Fruit fly (Drosophila melanogaster) S2 (cell line): ENCODE data around the gene BOD1.

Source experiments
- CG8478 ChIP-seq: fragments of >200 bp; optimal IDR thresholded peaks from 2 replicates; lab custom pipeline; 2018
- CTCF ChIP-seq, 2 experiments: fragments of >200 bp; optimal IDR thresholded peaks; 2 replicates each; lab custom pipeline; 2018

The BOD1 gene

DNA sequence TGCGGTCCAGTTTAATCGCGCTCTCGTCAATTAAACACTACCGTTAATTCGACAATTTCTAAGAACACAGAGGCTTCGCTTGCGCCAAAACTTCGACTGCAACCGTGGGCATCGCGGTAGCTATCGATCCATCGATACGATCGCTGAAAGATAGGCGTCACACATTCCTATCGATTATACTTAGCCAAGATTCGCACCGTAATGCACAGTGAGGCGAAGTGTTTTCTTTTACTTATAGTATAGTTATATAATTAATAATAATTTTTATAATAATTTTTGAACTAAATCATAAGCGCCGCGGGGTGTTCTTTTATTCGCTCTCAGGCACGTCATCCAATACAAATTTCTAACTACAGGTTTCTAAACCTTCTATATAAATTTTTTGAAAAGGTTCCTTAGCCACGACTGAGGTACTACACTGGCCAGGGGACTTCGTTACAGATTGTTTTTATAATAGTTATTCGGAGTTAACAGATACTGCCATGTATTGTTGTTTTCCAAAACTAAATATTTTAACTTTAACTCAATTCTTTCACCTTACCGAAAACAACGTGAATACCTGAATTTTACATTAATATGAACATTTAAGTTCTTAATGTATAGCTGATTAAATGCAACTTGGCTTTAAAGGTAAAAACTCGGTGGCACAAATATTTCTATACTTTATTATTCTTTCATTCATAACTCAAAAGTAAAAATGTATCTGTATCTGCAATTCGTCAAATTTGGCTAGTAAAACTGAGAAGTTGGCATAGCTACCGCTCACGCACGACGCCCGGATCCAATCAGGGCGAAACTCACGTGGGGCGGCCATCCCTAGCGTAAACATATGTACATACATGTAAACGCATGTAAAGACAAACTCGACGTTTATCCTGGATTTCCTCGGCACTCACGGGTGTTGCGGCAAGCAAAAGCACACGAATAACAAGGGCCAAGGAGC lies at the start of gene BOD1, which contains the start of gene NSD:
Gene BOD1 (plus strand): TSS at position 494 of the 943 bp plus-strand sequence.
Gene NSD (minus strand): TSS at position 102 of the 943 bp plus-strand sequence.
- TF ChIP-seq CTCF (optimal IDR thresholded peaks at IDR 0.05; lab: Kevin White, UChicago): no peak
- TF ChIP-seq CG8478 (lab: Kevin White, UChicago): no peak

DNA sequence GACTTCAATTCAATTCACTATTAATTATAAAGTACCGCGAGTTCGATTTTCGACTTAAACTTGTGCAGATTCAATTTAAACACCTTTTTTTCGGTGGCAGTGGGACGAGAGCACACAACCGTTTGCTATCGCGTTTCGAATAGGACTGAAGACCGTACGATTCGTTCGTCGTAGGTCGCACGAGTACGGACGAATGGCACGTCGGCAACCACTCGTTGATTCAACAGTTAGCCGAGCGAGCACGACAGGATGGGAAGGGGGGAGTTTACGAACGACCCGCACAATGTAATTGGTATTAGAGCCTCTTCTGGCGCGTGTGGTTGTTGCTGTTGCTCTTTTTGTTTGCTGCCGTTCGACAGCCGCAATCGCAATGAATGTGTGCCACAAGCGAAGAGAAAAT lies 32.4 kb upstream of the BOD1 start, which contains the start of gene CG34353:
Gene CG34353 (minus strand): TSS at position 149 of the 400 bp plus-strand sequence.
- TF ChIP-seq CG8478 (lab: Kevin White, UChicago) (no peak), CTCF (optimal IDR thresholded peaks at IDR 0.05; lab: Kevin White, UChicago) (no peak)

DNA sequence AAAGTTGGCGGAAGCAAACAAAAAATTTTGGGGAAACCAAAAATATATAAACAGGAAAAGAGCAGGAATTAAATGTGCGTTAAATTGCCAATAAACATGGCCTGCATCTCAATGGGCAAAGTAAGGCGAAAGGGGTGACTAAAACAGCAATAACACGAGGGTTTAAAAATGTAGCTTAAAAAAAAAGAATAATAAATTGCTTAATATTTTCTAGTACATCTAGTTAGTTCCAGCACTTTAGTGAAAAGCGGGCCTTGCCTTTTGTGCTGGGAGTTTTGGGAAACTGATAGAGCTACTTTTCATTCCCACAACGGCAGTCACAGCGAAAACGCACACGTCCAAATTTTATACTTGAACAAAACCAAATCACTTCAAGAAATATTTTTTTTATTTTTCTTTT lies 25.9 kb upstream of the BOD1 start, which contains the start of gene mil:
Gene mil (plus strand): TSS at position 301 of the 400 bp plus-strand sequence.
- TF ChIP-seq CG8478 (lab: Kevin White, UChicago): no peak
- TF ChIP-seq CTCF (optimal IDR thresholded peaks at IDR 0.05; lab: Kevin White, UChicago): no peak

DNA sequence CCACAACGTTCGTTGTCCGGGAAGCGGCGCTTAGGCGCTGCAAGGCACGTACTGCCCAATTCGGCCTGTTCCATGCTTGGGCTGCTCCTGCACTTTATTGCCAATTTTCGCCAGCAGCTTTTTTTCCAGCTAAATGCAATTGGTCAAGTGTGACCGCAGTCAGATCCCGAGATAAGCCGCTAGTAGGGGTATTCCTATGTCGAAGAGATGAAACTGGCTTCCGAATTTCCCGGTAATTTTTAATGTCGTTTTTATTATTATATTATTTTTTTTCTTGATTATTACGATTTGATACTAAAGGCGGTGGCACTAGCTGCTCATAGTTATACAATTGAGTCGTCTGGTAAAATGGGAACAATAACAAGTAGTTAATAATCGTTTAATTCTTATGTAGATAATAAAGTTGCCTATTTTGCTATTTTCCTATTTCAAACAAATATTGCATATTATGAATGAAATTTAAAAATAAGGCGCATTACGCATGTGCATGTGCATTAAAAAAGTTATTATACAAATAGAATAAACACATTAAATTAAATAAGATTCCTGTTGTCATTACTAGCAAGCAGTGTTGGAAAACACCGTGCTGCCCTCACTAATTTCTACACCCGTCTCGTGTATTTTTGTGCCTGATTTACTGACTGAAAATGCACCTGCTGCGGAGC lies 21.6 kb upstream of the BOD1 start, which contains the start of the genes CG5003 and mRpS22:
Gene CG5003 (minus strand): TSS at position 162 of the 665 bp plus-strand sequence.
Gene mRpS22 (plus strand): TSS at position 554 of the 665 bp plus-strand sequence.
- TF ChIP-seq CTCF (optimal IDR thresholded peaks at IDR 0.05; lab: Kevin White, UChicago) (no peak), CG8478 (lab: Kevin White, UChicago) (no peak)

DNA sequence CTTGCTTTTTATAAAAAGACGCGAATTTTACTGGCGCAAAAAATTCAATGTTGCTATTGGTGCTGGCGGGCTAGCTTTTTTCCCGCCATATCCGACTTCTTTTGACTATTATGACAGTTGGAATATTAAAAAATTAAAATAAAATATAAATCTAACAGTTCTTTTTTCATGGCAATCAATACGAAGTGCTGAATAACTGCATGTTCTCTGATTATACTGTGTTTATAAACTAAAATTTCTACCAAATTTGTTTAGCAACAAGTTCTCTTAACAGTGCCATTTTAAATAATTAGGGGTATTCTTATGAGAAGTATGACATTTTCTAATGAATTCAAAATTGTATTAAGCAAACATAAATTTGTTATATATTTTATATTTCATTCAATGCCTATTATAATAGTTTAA lies 18.7 kb upstream of the BOD1 start, which contains the start of gene Boh1:
Gene Boh1 (minus strand): TSS at position 76 of the 405 bp plus-strand sequence.
- TF ChIP-seq CG8478 (lab: Kevin White, UChicago) (no peak), CTCF (optimal IDR thresholded peaks at IDR 0.05; lab: Kevin White, UChicago) (no peak)

DNA sequence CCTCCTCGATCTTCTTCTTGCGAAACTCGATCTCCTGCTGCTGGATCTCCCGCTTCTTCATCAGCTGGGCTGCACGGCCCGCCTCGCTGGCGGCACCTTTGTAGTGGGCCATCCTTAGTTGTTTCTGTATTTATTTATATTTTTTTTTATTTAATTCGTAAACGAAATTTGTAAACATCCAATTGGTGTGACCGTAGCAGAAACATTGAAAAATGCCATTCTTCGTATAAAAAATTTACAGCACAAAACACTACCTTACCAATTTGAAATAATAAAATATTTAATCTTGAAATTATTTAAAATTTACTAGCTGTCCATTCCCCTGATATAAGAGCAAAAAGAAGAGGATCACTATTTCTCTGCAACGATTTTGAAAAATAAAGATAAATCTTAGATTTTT lies 17.2 kb upstream of the BOD1 start, which contains the start of gene CG12259:
Gene CG12259 (minus strand): TSS at position 207 of the 400 bp plus-strand sequence.
- TF ChIP-seq CTCF (optimal IDR thresholded peaks at IDR 0.05; lab: Kevin White, UChicago): no peak
- no peak for TF ChIP-seq CG8478 (lab: Kevin White, UChicago)

DNA sequence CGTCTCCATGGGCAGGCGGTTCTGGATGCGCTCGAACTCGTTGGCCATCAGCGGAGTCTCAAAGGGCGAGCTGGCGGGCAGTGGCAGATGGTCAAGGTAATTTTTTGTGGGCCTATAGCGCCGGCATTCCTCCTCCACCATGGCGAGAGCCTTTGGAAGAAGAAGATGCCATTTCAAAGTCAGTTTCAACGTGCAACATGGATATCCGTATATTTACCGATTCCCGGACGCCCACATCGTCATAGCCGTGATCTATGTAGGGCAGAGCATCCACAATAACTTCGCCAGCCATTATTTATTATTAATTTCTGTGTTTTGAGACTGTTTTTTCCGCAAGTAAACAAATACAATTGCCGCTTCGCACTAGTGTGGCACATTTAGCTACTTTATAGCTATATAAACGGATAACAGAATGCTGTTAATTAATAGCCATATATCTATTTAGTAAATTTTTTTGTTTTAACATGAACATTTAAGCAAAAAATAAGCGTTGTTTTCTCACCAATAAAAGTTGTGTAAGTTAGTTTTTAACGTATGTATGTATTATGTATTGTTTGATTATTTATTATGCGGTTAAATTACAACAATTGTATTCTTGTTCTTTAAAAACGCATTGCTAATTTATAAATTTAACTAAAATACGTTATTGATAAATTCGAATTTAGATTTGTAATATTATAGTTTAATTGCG lies 15.9 kb upstream of the BOD1 start, which contains the start of gene BCAS2:
Gene BCAS2 (minus strand): TSS at position 375 of the 691 bp plus-strand sequence.
- TF ChIP-seq CTCF (optimal IDR thresholded peaks at IDR 0.05; lab: Kevin White, UChicago) (no peak), CG8478 (lab: Kevin White, UChicago) (no peak)

DNA sequence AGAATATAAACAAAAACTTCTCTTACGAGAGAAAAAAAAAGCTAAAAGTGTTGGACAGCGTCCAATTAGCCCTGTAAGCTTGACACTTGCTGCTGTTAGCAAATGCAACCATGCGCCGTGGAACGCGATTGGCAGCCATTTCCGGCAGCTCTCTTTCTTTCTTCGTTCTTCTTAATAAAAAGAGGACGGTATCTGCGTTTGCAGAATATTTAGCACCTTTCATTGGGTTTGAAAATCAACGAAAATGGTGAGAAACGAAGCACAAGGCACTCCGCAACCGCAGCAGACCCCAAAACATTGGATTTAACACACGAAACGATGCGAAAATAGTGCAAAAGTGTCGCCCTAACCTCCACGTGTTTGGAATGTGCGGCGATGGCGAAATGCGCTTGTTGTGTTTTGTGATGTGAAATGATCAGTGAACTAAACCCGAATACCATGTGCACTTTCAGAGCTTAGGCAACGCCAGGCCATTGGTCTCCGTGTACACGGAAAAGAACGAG lies 15.3 kb upstream of the BOD1 start, which contains the start of gene RpL4:
Gene RpL4 (plus strand): TSS at position 149 of the 503 bp plus-strand sequence.
- TF ChIP-seq CTCF (optimal IDR thresholded peaks at IDR 0.05; lab: Kevin White, UChicago): no peak
- TF ChIP-seq CG8478 (lab: Kevin White, UChicago): no peak

DNA sequence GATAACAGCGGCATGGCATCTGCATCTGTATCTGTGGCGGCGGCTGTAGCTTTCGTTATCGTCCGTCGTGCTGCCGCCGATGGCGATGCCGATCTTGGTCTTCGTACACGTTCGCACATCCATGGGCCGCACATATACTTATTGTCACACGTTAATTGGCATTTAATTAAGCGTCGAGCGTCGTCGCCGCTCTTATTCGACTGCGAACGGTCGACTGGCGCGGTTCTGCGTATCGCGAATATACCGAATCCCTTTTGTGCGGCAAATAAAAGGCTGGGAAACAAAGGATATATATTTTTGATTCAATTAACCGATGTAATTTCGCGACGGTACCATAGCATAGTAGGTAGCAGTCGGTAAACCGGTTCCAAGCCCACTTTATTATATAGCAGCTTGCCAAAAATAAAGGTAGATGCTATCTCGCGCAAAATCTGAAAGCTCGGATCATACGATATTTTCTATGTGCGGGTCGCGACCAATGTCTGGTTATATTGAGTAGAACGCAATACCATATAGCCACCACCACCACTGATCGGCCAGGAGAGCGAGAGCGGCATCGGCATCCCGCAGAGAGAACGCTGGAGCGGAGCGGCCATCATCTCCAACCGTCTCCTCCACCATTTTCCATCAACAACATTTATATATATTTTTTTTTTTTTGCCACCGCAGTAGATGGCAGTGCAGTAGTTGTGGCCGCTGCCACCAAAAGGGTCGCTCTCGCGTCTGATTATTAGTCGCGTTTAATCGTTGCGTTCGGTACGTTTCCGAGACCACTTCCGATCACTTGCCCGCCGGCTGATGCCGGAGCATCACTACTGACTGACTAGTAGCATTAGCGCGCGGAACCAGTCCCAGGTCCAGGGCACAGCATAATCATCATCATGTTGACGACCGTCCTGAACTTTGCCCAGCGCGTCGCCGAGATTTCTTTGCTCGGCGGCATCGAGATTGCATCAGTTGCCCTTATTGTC lies 12.8 kb upstream of the BOD1 start, which contains the start of gene mino:
Gene mino (plus strand): TSS at position 192 of the 971 bp plus-strand sequence.
- no peak for TF ChIP-seq CTCF (optimal IDR thresholded peaks at IDR 0.05; lab: Kevin White, UChicago)

DNA sequence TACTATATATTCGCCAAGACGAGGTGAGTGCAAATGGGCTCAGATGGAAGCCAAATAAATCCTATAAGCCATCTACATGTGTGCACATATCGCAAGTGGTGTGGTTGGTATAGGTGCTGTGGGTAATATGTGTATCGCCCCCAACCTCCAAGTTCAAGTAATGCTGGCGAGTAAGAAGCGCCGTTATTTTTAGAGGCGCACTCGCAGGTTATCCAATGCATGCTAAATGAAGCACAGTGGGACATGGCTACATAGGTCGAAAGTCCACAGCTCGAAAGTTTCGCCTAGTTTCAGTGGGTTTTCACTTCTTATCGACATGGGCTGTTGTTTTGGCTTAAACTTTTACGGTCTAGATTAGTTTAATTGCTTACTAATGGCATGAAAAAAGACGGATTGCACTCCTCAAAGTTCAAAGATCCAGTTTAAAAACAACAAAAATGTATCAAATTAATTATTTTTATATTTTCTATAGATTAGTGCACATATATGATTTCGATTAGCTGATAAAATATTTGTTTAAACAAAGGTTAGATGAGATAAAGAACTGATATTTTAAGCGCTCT lies 12.0 kb upstream of the BOD1 start:
- no peak for TF ChIP-seq CG8478 (lab: Kevin White, UChicago)
- TF ChIP-seq CTCF (optimal IDR thresholded peaks at IDR 0.05; lab: Kevin White, UChicago): no peak

DNA sequence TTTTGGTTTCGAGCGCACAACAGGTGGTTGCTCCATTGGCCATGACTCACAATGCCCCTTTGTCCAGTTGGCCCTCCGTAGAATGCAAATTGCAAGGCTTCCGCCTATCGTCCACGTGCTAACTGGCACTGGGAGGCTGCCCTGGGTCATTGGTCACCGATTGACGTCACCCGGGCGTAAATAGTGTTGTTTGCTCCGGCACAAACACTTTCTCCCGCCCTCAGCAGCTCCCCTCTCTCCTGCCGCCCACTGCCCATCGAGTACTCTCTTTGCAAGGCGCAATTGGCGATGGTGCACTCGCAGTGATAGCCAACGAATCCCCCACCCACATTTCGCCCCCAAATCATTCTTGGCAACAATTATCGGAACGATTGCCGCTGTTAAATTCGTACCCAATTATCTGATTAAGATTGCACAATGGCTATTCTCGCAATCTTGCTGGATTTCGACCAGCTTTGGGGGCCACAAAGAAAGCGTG lies 11.3 kb upstream of the BOD1 start:
- TF ChIP-seq CTCF (optimal IDR thresholded peaks at IDR 0.05; lab: Kevin White, UChicago) (no peak), CG8478 (lab: Kevin White, UChicago) (no peak)

DNA sequence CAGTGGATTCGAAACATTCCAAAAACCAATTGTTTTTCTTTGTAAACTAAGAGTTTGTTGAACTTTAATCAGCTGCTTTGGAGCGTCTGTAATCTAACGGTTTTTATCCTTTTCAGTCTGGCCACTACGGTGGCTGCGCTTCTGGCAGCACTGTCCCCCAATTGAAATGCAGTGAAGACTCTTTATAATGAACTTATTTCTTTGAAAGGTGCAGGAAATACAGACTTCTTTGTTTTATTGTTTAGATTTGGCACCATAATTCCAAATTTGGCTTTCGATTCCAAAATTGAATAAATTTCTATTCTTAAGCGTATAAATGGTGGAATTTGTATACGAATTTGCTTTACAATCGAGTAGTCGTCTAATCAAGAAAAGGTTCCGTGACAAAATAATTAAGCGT lies 9.9 kb upstream of the BOD1 start, which contains the start of gene nenya:
Gene nenya (minus strand): TSS at position 35 of the 400 bp plus-strand sequence.
- no peak for TF ChIP-seq CTCF (optimal IDR thresholded peaks at IDR 0.05; lab: Kevin White, UChicago)
- TF ChIP-seq CG8478 (lab: Kevin White, UChicago): no peak
